Fruit fly (Drosophila melanogaster) whole organism, embryonic: Measurements from ENCODE around the gene CG31548.

Source experiments
- Aef1 ChIP-seq: fragments of 200-800 bp; sonication (Bioruptor generic); IDR thresholded peaks from 3 replicates; pipeline ENCODE4 v1.3.6; 2022; ENCODE audit warnings: missing biosample characterization, missing genetic modification characterization
- CG10147 ChIP-seq: fragments of 200-800 bp; sonication (Bioruptor generic); optimal IDR thresholded peaks from 2 replicates; lab custom pipeline; 2019; ENCODE audit warnings: missing biosample characterization, mild to moderate bottlenecking, missing genetic modification characterization, moderate library complexity
- CG10209 ChIP-seq: fragments of 200-800 bp; sonication (Bioruptor generic); optimal IDR thresholded peaks from 3 replicates; lab custom pipeline; 2017; ENCODE audit warnings: missing biosample characterization, mild to moderate bottlenecking, missing genetic modification characterization, missing genetic modification reagents
- CG11093 ChIP-seq: fragments of 200-800 bp; sonication (Bioruptor generic); IDR thresholded peaks from 3 replicates; pipeline ENCODE4 v1.3.6; 2022; ENCODE audit warnings: missing biosample characterization, missing genetic modification characterization
- CG11695 ChIP-seq: fragments of 200-800 bp; sonication (Bioruptor generic); IDR thresholded peaks from 3 replicates; pipeline ENCODE4 v1.3.6; 2022; ENCODE audit warnings: missing biosample characterization, missing genetic modification characterization
- CG13296 ChIP-seq: fragments of 200-800 bp; sonication (Bioruptor generic); optimal IDR thresholded peaks from 3 replicates; lab custom pipeline; 2018; ENCODE audit warnings: missing biosample characterization, mild to moderate bottlenecking, missing genetic modification characterization
- CG14860 ChIP-seq: fragments of 200-800 bp; sonication (Bioruptor generic); IDR thresholded peaks from 3 replicates; pipeline ENCODE4 v1.3.6; 2022; ENCODE audit warnings: missing biosample characterization, missing genetic modification characterization; ENCODE audit not compliant: partially characterized antibody
- CG15514 ChIP-seq: fragments of 200-800 bp; sonication (Bioruptor generic); optimal IDR thresholded peaks from 3 replicates; lab custom pipeline; 2017; ENCODE audit warnings: missing biosample characterization, missing genetic modification characterization, mild to moderate bottlenecking, moderate library complexity, missing genetic modification reagents
- CG15601 ChIP-seq: fragments of 200-800 bp; sonication (Bioruptor generic); optimal IDR thresholded peaks from 3 replicates; lab custom pipeline; 2019; ENCODE audit warnings: missing biosample characterization, mild to moderate bottlenecking, missing genetic modification characterization, moderate library complexity
- CG17186 ChIP-seq: fragments of 200-800 bp; sonication (Bioruptor generic); optimal IDR thresholded peaks from 3 replicates; lab custom pipeline; 2017; ENCODE audit warnings: missing biosample characterization, missing genetic modification reagents, missing genetic modification characterization
- CG17361 ChIP-seq: fragments of 200-800 bp; sonication (Bioruptor generic); IDR thresholded peaks from 3 replicates; pipeline ENCODE4 v1.3.6; 2022; ENCODE audit warnings: missing biosample characterization, missing genetic modification characterization
- CG17568 ChIP-seq: fragments of 200-800 bp; sonication (Bioruptor generic); optimal IDR thresholded peaks from 2 replicates; lab custom pipeline; 2018; ENCODE audit warnings: missing biosample characterization, mild to moderate bottlenecking, missing genetic modification characterization, moderate library complexity
- CG17612 ChIP-seq: fragments of 200-800 bp; sonication (Bioruptor generic); IDR thresholded peaks from 2 replicates; pipeline ENCODE4 v1.3.6; 2022; ENCODE audit warnings: missing biosample characterization, missing genetic modification characterization
- CG17802 ChIP-seq: fragments of 200-800 bp; sonication (Bioruptor generic); optimal IDR thresholded peaks from 2 replicates; lab custom pipeline; 2018; ENCODE audit warnings: missing biosample characterization, mild to moderate bottlenecking, missing genetic modification characterization, moderate library complexity
- CG18619 ChIP-seq: fragments of 200-800 bp; sonication (Bioruptor generic); optimal IDR thresholded peaks from 3 replicates; lab custom pipeline; 2017; ENCODE audit warnings: missing biosample characterization, mild to moderate bottlenecking, missing genetic modification characterization
- CG2129 ChIP-seq: fragments of 200-800 bp; sonication (Bioruptor generic); IDR thresholded peaks from 2 replicates; pipeline ENCODE4 v1.3.6; 2022; ENCODE audit warnings: missing biosample characterization, missing genetic modification characterization; ENCODE audit not compliant: partially characterized antibody
- CG7839 ChIP-seq: fragments of 200-800 bp; sonication (Bioruptor generic); optimal IDR thresholded peaks from 3 replicates; lab custom pipeline; 2018; ENCODE audit warnings: missing biosample characterization, mild to moderate bottlenecking, missing genetic modification characterization, moderate library complexity
- CG9817 ChIP-seq: fragments of 200-800 bp; sonication (Bioruptor generic); optimal IDR thresholded peaks from 2 replicates; lab custom pipeline; 2018; ENCODE audit warnings: missing biosample characterization, mild to moderate bottlenecking, missing genetic modification characterization, moderate library complexity
- E2f1 ChIP-seq: fragments of 200-800 bp; sonication (Bioruptor generic); IDR thresholded peaks from 2 replicates; pipeline ENCODE4 v1.3.6; 2022; ENCODE audit warnings: missing biosample characterization, missing genetic modification characterization
- HHEX ChIP-seq: fragments of 200-800 bp; sonication (Bioruptor generic); optimal IDR thresholded peaks from 3 replicates; lab custom pipeline; 2017; ENCODE audit warnings: missing biosample characterization, mild to moderate bottlenecking, missing genetic modification characterization, missing genetic modification reagents
- Hey ChIP-seq: fragments of 200-800 bp; sonication (Bioruptor generic); optimal IDR thresholded peaks from 3 replicates; lab custom pipeline; 2018; ENCODE audit warnings: missing biosample characterization, mild to moderate bottlenecking, missing genetic modification characterization
- Hmr ChIP-seq: fragments of 200-800 bp; sonication (Bioruptor generic); optimal IDR thresholded peaks from 3 replicates; lab custom pipeline; 2017; ENCODE audit warnings: mild to moderate bottlenecking, missing biosample characterization, missing genetic modification reagents, missing genetic modification characterization
- Kr ChIP-seq: fragments of 200-800 bp; sonication (Bioruptor generic); optimal IDR thresholded peaks from 2 replicates; lab custom pipeline; 2017; ENCODE audit warnings: missing biosample characterization, mild to moderate bottlenecking, missing genetic modification characterization
- Mrtf ChIP-seq: fragments of 200-800 bp; sonication (Bioruptor generic); IDR thresholded peaks from 3 replicates; pipeline ENCODE4 v1.3.6; 2022; ENCODE audit warnings: missing biosample characterization, missing genetic modification characterization
- Oaz ChIP-seq: fragments of 200-800 bp; sonication (Bioruptor generic); IDR thresholded peaks from 2 replicates; pipeline ENCODE4 v1.3.6; 2022; ENCODE audit warnings: missing biosample characterization, missing genetic modification characterization
- Optix ChIP-seq: fragments of 200-800 bp; sonication (Bioruptor generic); IDR thresholded peaks from 3 replicates; pipeline ENCODE4 v1.3.6; 2022; ENCODE audit warnings: missing biosample characterization, missing genetic modification characterization
- PHDP ChIP-seq: fragments of 200-800 bp; sonication (Bioruptor generic); optimal IDR thresholded peaks from 3 replicates; lab custom pipeline; 2018; ENCODE audit warnings: missing biosample characterization, mild to moderate bottlenecking, missing genetic modification characterization, moderate library complexity
- Pdp1 ChIP-seq, 2 experiments: fragments of 200-800 bp; sonication (Bioruptor generic); optimal IDR thresholded peaks; 3 replicates each; lab custom pipeline; 2016; ENCODE audit warnings: missing biosample characterization in 2 of 2, missing genetic modification characterization in 2 of 2, mild to moderate bottlenecking in 1 of 2, moderate library complexity in 1 of 2
- Stat92E ChIP-seq, 3 experiments: fragments of >200 bp in 2 of 3; fragments of 200-800 bp in 1 of 3; sonication (Bioruptor generic) in 1 of 3; optimal IDR thresholded peaks; 2 replicates each; lab custom pipeline; 2017 to 2019; ENCODE audit warnings: missing biosample characterization in 3 of 3, missing genetic modification characterization in 3 of 3, mild to moderate bottlenecking in 1 of 3, moderate library complexity in 1 of 3
- Trl ChIP-seq, 3 experiments: fragments of >200 bp in 2 of 3; fragments of 200-800 bp in 1 of 3; sonication (Bioruptor generic) in 1 of 3; optimal IDR thresholded peaks; 2 replicates in 1 of 3; 3 replicates in 2 of 3; lab custom pipeline; 2016 to 2017; ENCODE audit warnings: missing biosample characterization in 1 of 3, missing genetic modification characterization in 1 of 3
- Vsx1 ChIP-seq: fragments of 200-800 bp; sonication (Bioruptor generic); optimal IDR thresholded peaks from 2 replicates; lab custom pipeline; 2017; ENCODE audit warnings: missing biosample characterization, mild to moderate bottlenecking, missing genetic modification characterization, missing genetic modification reagents
- abd-A ChIP-seq: fragments of 200-800 bp; sonication (Bioruptor generic); optimal IDR thresholded peaks from 3 replicates; lab custom pipeline; 2019; ENCODE audit warnings: missing biosample characterization, mild to moderate bottlenecking, missing genetic modification characterization, moderate library complexity
- ash1 ChIP-seq: fragments of 200-800 bp; sonication (Bioruptor generic); optimal IDR thresholded peaks from 2 replicates; lab custom pipeline; 2018; ENCODE audit warnings: missing biosample characterization, mild to moderate bottlenecking, missing genetic modification characterization
- br ChIP-seq: fragments of >200 bp; optimal IDR thresholded peaks from 2 replicates; lab custom pipeline; 2017
- crol ChIP-seq: fragments of 200-800 bp; sonication (Bioruptor generic); IDR thresholded peaks from 2 replicates; pipeline ENCODE4 v1.3.6; 2022; ENCODE audit warnings: missing biosample characterization, missing genetic modification characterization
- fru ChIP-seq: fragments of >200 bp; optimal IDR thresholded peaks from 2 replicates; lab custom pipeline; 2017
- grau ChIP-seq: fragments of 200-800 bp; optimal IDR thresholded peaks from 3 replicates; lab custom pipeline; 2019; ENCODE audit warnings: missing biosample characterization, mild to moderate bottlenecking, missing genetic modification characterization, moderate library complexity
- jumu ChIP-seq: fragments of 200-800 bp; sonication (Bioruptor generic); optimal IDR thresholded peaks from 3 replicates; lab custom pipeline; 2016; ENCODE audit warnings: missing biosample characterization, missing genetic modification characterization
- kay ChIP-seq: fragments of 200-800 bp; sonication (Bioruptor generic); optimal IDR thresholded peaks from 2 replicates; lab custom pipeline; 2016; ENCODE audit warnings: missing biosample characterization, missing genetic modification characterization
- maf-S ChIP-seq: fragments of 200-800 bp; sonication (Bioruptor generic); optimal IDR thresholded peaks from 2 replicates; lab custom pipeline; 2016; ENCODE audit warnings: missing biosample characterization, missing genetic modification characterization
- org-1 ChIP-seq: fragments of 200-800 bp; sonication (Bioruptor generic); optimal IDR thresholded peaks from 2 replicates; lab custom pipeline; 2017; ENCODE audit warnings: missing biosample characterization, missing genetic modification characterization
- pzg ChIP-seq: fragments of 200-800 bp; sonication (Bioruptor generic); optimal IDR thresholded peaks from 3 replicates; lab custom pipeline; 2018; ENCODE audit warnings: missing biosample characterization, mild to moderate bottlenecking, missing genetic modification characterization, moderate library complexity
- run ChIP-seq: fragments of 200-800 bp; sonication (Bioruptor generic); optimal IDR thresholded peaks from 3 replicates; lab custom pipeline; 2018; ENCODE audit warnings: missing biosample characterization, mild to moderate bottlenecking, missing genetic modification characterization
- scrt ChIP-seq: fragments of 200-800 bp; sonication (Bioruptor generic); optimal IDR thresholded peaks from 2 replicates; lab custom pipeline; 2018; ENCODE audit warnings: missing biosample characterization, mild to moderate bottlenecking, missing genetic modification characterization, moderate library complexity
- slbo ChIP-seq: fragments of 200-800 bp; sonication (Bioruptor generic); IDR thresholded peaks from 2 replicates; pipeline ENCODE4 v1.3.6; 2022; ENCODE audit warnings: missing biosample characterization, missing genetic modification characterization
- sob ChIP-seq: fragments of 200-800 bp; sonication (Bioruptor generic); IDR thresholded peaks from 2 replicates; pipeline ENCODE4 v1.3.6; 2022; ENCODE audit warnings: missing biosample characterization, missing genetic modification characterization
- vfl ChIP-seq: fragments of 200-800 bp; sonication (Bioruptor generic); optimal IDR thresholded peaks from 2 replicates; lab custom pipeline; 2016; ENCODE audit warnings: missing biosample characterization, missing genetic modification characterization
- vvl ChIP-seq: fragments of 200-800 bp; sonication (Bioruptor generic); IDR thresholded peaks from 2 replicates; pipeline ENCODE4 v1.3.6; 2022; ENCODE audit warnings: missing biosample characterization, missing genetic modification characterization
- zfh2 ChIP-seq: fragments of 200-800 bp; sonication (Bioruptor generic); optimal IDR thresholded peaks from 2 replicates; lab custom pipeline; 2016; ENCODE audit warnings: missing biosample characterization, missing genetic modification characterization

CG31548 gene

DNA sequence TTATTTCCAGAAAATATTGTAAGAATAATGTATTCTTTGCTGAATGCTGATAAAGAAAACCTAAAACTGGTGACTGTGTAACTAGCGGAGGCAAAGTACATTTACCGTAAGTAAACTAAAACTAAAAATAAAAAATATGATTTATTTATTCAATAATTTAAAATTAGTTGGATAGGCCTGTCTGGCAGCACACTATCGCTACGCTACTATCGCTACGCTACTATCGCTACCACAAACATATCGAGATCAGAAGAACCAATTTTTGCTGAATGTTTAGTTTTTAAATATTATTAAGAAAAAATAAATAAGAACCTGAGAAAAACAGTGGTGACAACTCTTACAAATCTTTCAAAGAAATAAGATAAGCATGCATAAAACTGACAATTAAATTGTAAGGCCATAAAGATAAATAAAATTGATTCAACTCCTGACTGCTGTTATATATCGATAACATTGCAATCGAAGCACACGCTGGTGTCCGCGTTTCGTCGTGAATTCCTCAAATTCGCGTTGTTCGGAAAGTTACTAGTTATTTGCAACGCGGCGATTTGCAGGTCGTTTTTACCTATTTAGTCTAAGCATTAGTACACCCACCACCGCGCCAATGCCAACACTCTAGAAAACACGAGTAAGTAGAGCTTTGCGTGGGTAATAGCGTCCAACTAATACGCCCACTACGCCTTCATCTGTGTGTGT is 23.7 kb upstream of the CG31548 start, which contains the start of gene Wdr33 (continued):
- TF ChIP-seq CG9817 (tag; lab: Kevin White, UChicago) (peak; percentile 50), CG17568 (GFP tag; lab: Kevin White, UChicago) (no peak), grau (tag; lab: Kevin White, UChicago) (peak; percentile 42), pzg (GFP tag; lab: Kevin White, UChicago) (peak; percentile 33), scrt (GFP tag; lab: Kevin White, UChicago) (no peak), kay (no peak), Hmr (GFP tag; lab: Kevin White, UChicago) (peak; percentile 60), CG7839 (tag; lab: Kevin White, UChicago) (no peak), Optix (no peak), CG17802 (tag; lab: Kevin White, UChicago) (no peak), E2f1 (GFP tag; lab: Robert Waterston, UW) (peak; percentile 13; the same call in 1 of the 2 replicates), CG11093 (GFP tag; lab: Robert Waterston, UW) (no peak), Pdp1 (GFP tag; optimal IDR thresholded peaks at IDR 0.05; lab: Kevin White, UChicago) (peak in 1 of 2 experiments; percentile 0), slbo (peak; percentile 7; the same call in 1 of the 2 replicates), crol (GFP tag; lab: Robert Waterston, UW) (no peak), abd-A (tag; lab: Kevin White, UChicago) (no peak), Hey (tag; lab: Kevin White, UChicago) (no peak), maf-S (no peak), CG17186 (GFP tag; lab: Kevin White, UChicago) (no peak), CG10147 (GFP tag; lab: Kevin White, UChicago) (no peak), CG17361 (GFP tag; lab: Robert Waterston, UW) (peak; percentile 65; the same call in 2 of the 3 replicates), Vsx1 (no peak), br (no peak), CG15514 (peak; percentile 43), PHDP (no peak), vvl (GFP tag; lab: Robert Waterston, UW) (no peak; the same call in 1 of the 2 replicates), HHEX (no peak), CG13296 (peak; percentile 39), jumu (GFP tag; lab: Kevin White, UChicago) (no peak), Mrtf (GFP tag; lab: Robert Waterston, UW) (no peak), vfl (no peak), CG15601 (tag; lab: Kevin White, UChicago) (no peak), CG17612 (GFP tag; lab: Robert Waterston, UW) (no peak), run (tag; lab: Kevin White, UChicago) (no peak), Kr (GFP tag; lab: Kevin White, UChicago) (no peak), Trl (optimal IDR thresholded peaks at IDR 0.05; lab: Kevin White, UChicago) (no peak), Trl (GFP tag; optimal IDR thresholded peaks at IDR 0.05; lab: Kevin White, UChicago) (no peak), CG11695 (GFP tag; lab: Robert Waterston, UW) (no peak), Stat92E (GFP tag; optimal IDR thresholded peaks at IDR 0.05; lab: Kevin White, UChicago) (no peak), CG10209 (GFP tag; lab: Kevin White, UChicago) (peak; percentile 27), ash1 (no peak), org-1 (no peak), CG14860 (GFP tag; lab: Robert Waterston, UW) (peak; percentile 83), sob (GFP tag; lab: Robert Waterston, UW) (no peak; the same call in 1 of the 2 replicates), Oaz (GFP tag; lab: Robert Waterston, UW) (no peak), Aef1 (GFP tag; lab: Robert Waterston, UW) (no peak), zfh2 (no peak), CG2129 (GFP tag; lab: Robert Waterston, UW) (peak; percentile 89), fru (lab: Kevin White, UChicago) (no peak), CG18619 (GFP tag; lab: Kevin White, UChicago) (peak; percentile 1)
